Worm (Caenorhabditis elegans) whole organism, L3 larva: ENCODE data around the gene T10C6.10.

Source experiments
- R02D3.7 ChIP-seq: fragments of 150-350 bp; optimal IDR thresholded peaks from 2 replicates; lab custom pipeline; 2014; ENCODE audit warnings: missing biosample characterization, missing genetic modification characterization
- ZK546.5 ChIP-seq: sonication (generic microtip); optimal IDR thresholded peaks from 2 replicates; lab custom pipeline; 2017; ENCODE audit warnings: missing biosample characterization, missing genetic modification characterization
- aly-2 ChIP-seq: fragments of 150-350 bp; optimal IDR thresholded peaks from 2 replicates; lab custom pipeline; 2014; ENCODE audit warnings: missing biosample characterization, missing genetic modification characterization
- ceh-16 ChIP-seq: sonication (generic microtip); optimal IDR thresholded peaks from 2 replicates; lab custom pipeline; 2017; ENCODE audit warnings: missing biosample characterization, missing genetic modification characterization
- ceh-82 ChIP-seq: fragments of 150-350 bp; optimal IDR thresholded peaks from 2 replicates; lab custom pipeline; 2014; ENCODE audit warnings: missing biosample characterization, missing genetic modification characterization
- egl-27 ChIP-seq: sonication (generic microtip); optimal IDR thresholded peaks from 4 replicates; lab custom pipeline; 2017; ENCODE audit warnings: missing biosample characterization, missing genetic modification reagents, missing genetic modification characterization
- egl-5 ChIP-seq: fragments of 150-350 bp; optimal IDR thresholded peaks from 2 replicates; lab custom pipeline; 2017; ENCODE audit warnings: missing biosample characterization, missing genetic modification reagents, missing genetic modification characterization, inconsistent platforms
- elt-1 ChIP-seq: fragments of 150-350 bp; optimal IDR thresholded peaks from 2 replicates; lab custom pipeline; 2014; ENCODE audit warnings: missing biosample characterization, missing genetic modification characterization
- elt-2 ChIP-seq: sonication (generic microtip); optimal IDR thresholded peaks from 2 replicates; lab custom pipeline; 2016; ENCODE audit warnings: missing genetic modification reagents, mild to moderate bottlenecking, missing genetic modification characterization, missing compliant biosample characterization
- elt-3 ChIP-seq, 3 experiments: fragments of 150-350 bp in 1 of 3; sonication (generic microtip) in 2 of 3; optimal IDR thresholded peaks; 2 replicates in 2 of 3; 4 replicates in 1 of 3; lab custom pipeline; 2014 to 2017; ENCODE audit warnings: missing biosample characterization in 3 of 3, missing genetic modification characterization in 3 of 3
- eor-1 ChIP-seq, 2 experiments: fragments of 150-350 bp; optimal IDR thresholded peaks; 2 replicates each; lab custom pipeline; 2014 to 2018; ENCODE audit warnings: missing biosample characterization in 2 of 2, missing genetic modification characterization in 2 of 2
- fkh-10 ChIP-seq: sonication (generic microtip); optimal IDR thresholded peaks from 2 replicates; lab custom pipeline; 2017; ENCODE audit warnings: missing biosample characterization, missing genetic modification reagents, missing genetic modification characterization
- fkh-2 ChIP-seq: fragments of 150-350 bp; optimal IDR thresholded peaks from 2 replicates; lab custom pipeline; 2014; ENCODE audit warnings: missing biosample characterization, missing genetic modification reagents, missing genetic modification characterization
- hmg-11 ChIP-seq: sonication (generic microtip); optimal IDR thresholded peaks from 2 replicates; lab custom pipeline; 2016; ENCODE audit warnings: missing genetic modification characterization, missing compliant biosample characterization
- jun-1 ChIP-seq: fragments of 150-350 bp; optimal IDR thresholded peaks from 2 replicates; lab custom pipeline; 2014; ENCODE audit warnings: missing biosample characterization, missing genetic modification reagents, missing genetic modification characterization
- lin-15B ChIP-seq: fragments of 150-350 bp; optimal IDR thresholded peaks from 2 replicates; lab custom pipeline; 2014; ENCODE audit warnings: missing biosample characterization, missing genetic modification characterization
- lin-39 ChIP-seq: fragments of 150-350 bp; optimal IDR thresholded peaks from 2 replicates; lab custom pipeline; 2018; ENCODE audit warnings: missing biosample characterization, missing genetic modification reagents, missing genetic modification characterization
- lsy-12 ChIP-seq: sonication (generic microtip); optimal IDR thresholded peaks from 2 replicates; lab custom pipeline; 2016; ENCODE audit warnings: mild to moderate bottlenecking, missing genetic modification characterization, missing compliant biosample characterization
- mdl-1 ChIP-seq: fragments of 150-350 bp; optimal IDR thresholded peaks from 2 replicates; lab custom pipeline; 2014; ENCODE audit warnings: missing biosample characterization, missing genetic modification characterization
- mml-1 ChIP-seq: fragments of 150-350 bp; sonication (generic microtip); optimal IDR thresholded peaks from 3 replicates; lab custom pipeline; 2014; ENCODE audit warnings: missing biosample characterization, missing genetic modification characterization
- nfya-1 ChIP-seq: sonication (generic microtip); optimal IDR thresholded peaks from 2 replicates; lab custom pipeline; 2017; ENCODE audit warnings: missing genetic modification characterization, mild to moderate bottlenecking, missing compliant biosample characterization, antibody characterized with exemption, moderate library complexity; ENCODE audit not compliant: insufficient read depth
- nhr-11 ChIP-seq: fragments of 150-350 bp; optimal IDR thresholded peaks from 2 replicates; lab custom pipeline; 2014; ENCODE audit warnings: missing biosample characterization, missing genetic modification characterization
- nhr-12 ChIP-seq: fragments of 150-350 bp; optimal IDR thresholded peaks from 2 replicates; lab custom pipeline; 2014; ENCODE audit warnings: missing biosample characterization, missing genetic modification characterization
- nhr-237 ChIP-seq: fragments of 150-350 bp; optimal IDR thresholded peaks from 2 replicates; lab custom pipeline; 2014; ENCODE audit warnings: missing biosample characterization, missing genetic modification characterization
- nhr-25 ChIP-seq: sonication (generic microtip); optimal IDR thresholded peaks from 2 replicates; lab custom pipeline; 2017; ENCODE audit warnings: missing biosample characterization, missing genetic modification characterization
- nhr-43 ChIP-seq: sonication (generic microtip); optimal IDR thresholded peaks from 2 replicates; lab custom pipeline; 2016; ENCODE audit warnings: mild to moderate bottlenecking, missing genetic modification characterization, missing compliant biosample characterization; ENCODE audit not compliant: poor library complexity, severe bottlenecking
- nhr-77 ChIP-seq: fragments of 150-350 bp; optimal IDR thresholded peaks from 2 replicates; lab custom pipeline; 2014; ENCODE audit warnings: missing biosample characterization, missing genetic modification characterization
- pqm-1 ChIP-seq: fragments of 150-350 bp; optimal IDR thresholded peaks from 2 replicates; lab custom pipeline; 2017; ENCODE audit warnings: missing biosample characterization, missing genetic modification characterization, inconsistent platforms
- skn-1 ChIP-seq: fragments of 150-350 bp; optimal IDR thresholded peaks from 2 replicates; lab custom pipeline; 2014; ENCODE audit warnings: missing biosample characterization, missing genetic modification characterization
- unc-39 ChIP-seq: sonication (generic microtip); optimal IDR thresholded peaks from 4 replicates; lab custom pipeline; 2017; ENCODE audit warnings: missing biosample characterization, missing genetic modification characterization
- zag-1 ChIP-seq: fragments of 150-350 bp; optimal IDR thresholded peaks from 2 replicates; lab custom pipeline; 2014; ENCODE audit warnings: missing biosample characterization, missing genetic modification characterization
- ztf-11 ChIP-seq: fragments of 150-350 bp; optimal IDR thresholded peaks from 2 replicates; lab custom pipeline; 2014; ENCODE audit warnings: missing biosample characterization, missing genetic modification characterization

T10C6.10 gene

ce11 chrV:16053373-16053772 is 17.2 kb downstream of the T10C6.10 start, which contains the start of gene F14H3.3:
Gene F14H3.3 (minus strand): TSS chrV:16053473.
- no peak for TF ChIP-seq nhr-25 (tag; lab: Kevin White, UChicago)
- TF ChIP-seq, all 47 proteins: peak for 0

- no peak for TF ChIP-seq elt-2
- TF ChIP-seq mml-1 (tag; lab: Kevin White, UChicago), result no peak
- no peak for TF ChIP-seq pqm-1 (tag; lab: Kevin White, UChicago)
- no peak for TF ChIP-seq eor-1 (tag; optimal IDR thresholded peaks at IDR 0.05; lab: Kevin White, UChicago)
- TF ChIP-seq nhr-77 (tag; lab: Kevin White, UChicago), result no peak
- TF ChIP-seq hmg-11 (tag; lab: Kevin White, UChicago), result no peak
- no peak for TF ChIP-seq lin-15B (tag; lab: Kevin White, UChicago)
- TF ChIP-seq nhr-237 (tag; lab: Kevin White, UChicago), result no peak
- no peak for TF ChIP-seq ceh-16 (tag; lab: Kevin White, UChicago)
- no peak for TF ChIP-seq ztf-11 (tag; lab: Kevin White, UChicago)
- no peak for TF ChIP-seq elt-1 (tag; lab: Kevin White, UChicago)
- TF ChIP-seq mdl-1, result no peak
- no peak for TF ChIP-seq nhr-11
- no peak for TF ChIP-seq nfya-1 (tag; lab: Kevin White, UChicago)
- no peak for TF ChIP-seq ZK546.5 (tag; lab: Kevin White, UChicago)
- no peak for TF ChIP-seq zag-1 (tag; lab: Kevin White, UChicago)
- no peak for TF ChIP-seq elt-3 (tag; optimal IDR thresholded peaks at IDR 0.05; lab: Kevin White, UChicago)
- TF ChIP-seq nhr-25 (tag; lab: Kevin White, UChicago), result no peak
- TF ChIP-seq, all 47 proteins: peak for 0
These were observed 18.8 kb downstream of the T10C6.10 start, which contains the start of gene F14H3.4 for ce11 chrV:16055031-16055430. Gene F14H3.4 (minus strand): TSS chrV:16055072.

- TF ChIP-seq nhr-11, result no peak
- no peak for TF ChIP-seq lin-15B (tag; lab: Kevin White, UChicago)
- TF ChIP-seq nhr-237 (tag; lab: Kevin White, UChicago), result no peak
- TF ChIP-seq R02D3.7, result no peak
- no peak for TF ChIP-seq mml-1 (tag; lab: Kevin White, UChicago)
- TF ChIP-seq unc-39, result no peak
- no peak for TF ChIP-seq ztf-11 (tag; lab: Kevin White, UChicago)
- no peak for TF ChIP-seq nhr-43 (tag; lab: Kevin White, UChicago)
- no peak for TF ChIP-seq nfya-1 (tag; lab: Kevin White, UChicago)
- no peak for TF ChIP-seq ZK546.5 (tag; lab: Kevin White, UChicago)
- no peak for TF ChIP-seq fkh-2 (tag; lab: Kevin White, UChicago)
- no peak for TF ChIP-seq elt-2
- no peak for TF ChIP-seq zag-1 (tag; lab: Kevin White, UChicago)
- no peak for TF ChIP-seq nhr-77 (tag; lab: Kevin White, UChicago)
- TF ChIP-seq aly-2 (tag; lab: Kevin White, UChicago), result no peak
These were observed 20.8 kb downstream of the T10C6.10 start, which contains the start of gene F14H3.5 for ce11 chrV:16057010-16057463. Gene F14H3.5 (minus strand): TSS chrV:16057060.

ce11 chrV:16058872-16059271 is 22.7 kb downstream of the T10C6.10 start, which contains the start of gene F14H3.6:
Gene F14H3.6 (minus strand): TSS chrV:16058893.
- no peak for TF ChIP-seq mdl-1
- no peak for TF ChIP-seq ceh-82 (tag; lab: Kevin White, UChicago)
- TF ChIP-seq mml-1 (tag; lab: Kevin White, UChicago), result no peak
- TF ChIP-seq lsy-12, result no peak
- no peak for TF ChIP-seq lin-39 (tag; lab: Kevin White, UChicago)
- TF ChIP-seq skn-1, result no peak
- no peak for TF ChIP-seq egl-27 (tag; lab: Kevin White, UChicago)
- TF ChIP-seq ztf-11 (tag; lab: Kevin White, UChicago), result no peak
- TF ChIP-seq fkh-10 (GFP tag; lab: Kevin White, UChicago), result no peak
- TF ChIP-seq elt-2, result no peak
- no peak for TF ChIP-seq fkh-2 (tag; lab: Kevin White, UChicago)
- TF ChIP-seq, all 47 proteins: peak for 0

- TF ChIP-seq nhr-25 (tag; lab: Kevin White, UChicago), result no peak
- TF ChIP-seq, all 47 proteins: peak for 0
These were observed 23.9 kb downstream of the T10C6.10 start, which contains the start of gene F14H3.15 for ce11 chrV:16060135-16060534. Gene F14H3.15 (minus strand): TSS chrV:16060235.

- no peak for TF ChIP-seq egl-5
- TF ChIP-seq hmg-11 (tag; lab: Kevin White, UChicago), result no peak
- TF ChIP-seq unc-39, result no peak
- no peak for TF ChIP-seq egl-27 (tag; lab: Kevin White, UChicago)
- no peak for TF ChIP-seq jun-1 (tag; lab: Kevin White, UChicago)
- TF ChIP-seq R02D3.7, result no peak
- no peak for TF ChIP-seq lin-39 (tag; lab: Kevin White, UChicago)
- no peak for TF ChIP-seq nhr-12 (tag; lab: Kevin White, UChicago)
- no peak for TF ChIP-seq aly-2 (tag; lab: Kevin White, UChicago)
- TF ChIP-seq, all 47 proteins: peak for 0
These were observed 25.8 kb downstream of the T10C6.10 start, which contains the start of gene fbxa-100 for ce11 chrV:16061993-16062392. Gene fbxa-100 (minus strand): TSS chrV:16062093.
